Fruit fly (Drosophila melanogaster) whole organism, prepupa: ENCODE measurements around the gene CG11779.
A peak's percentile ranks its signal among the peaks of the same experiment; 100 is the strongest.

Experiments
- CG10669 ChIP-seq: fragments of 200-800 bp; sonication (Bioruptor generic); optimal IDR thresholded peaks from 3 replicates; lab custom pipeline; 2018; ENCODE audit warnings: missing biosample characterization, mild to moderate bottlenecking, missing genetic modification characterization, moderate library complexity
- CG11762 ChIP-seq: fragments of 200-800 bp; sonication (Bioruptor generic); optimal IDR thresholded peaks from 3 replicates; lab custom pipeline; 2016; ENCODE audit warnings: missing biosample characterization, missing genetic modification characterization; ENCODE audit not compliant: insufficient read depth
- CG16779 ChIP-seq: fragments of 200-800 bp; sonication (Bioruptor generic); optimal IDR thresholded peaks from 3 replicates; lab custom pipeline; 2017; ENCODE audit warnings: missing biosample characterization, mild to moderate bottlenecking, missing genetic modification characterization
- CG6854 ChIP-seq: fragments of 200-800 bp; sonication (Bioruptor generic); optimal IDR thresholded peaks from 2 replicates; lab custom pipeline; 2017; ENCODE audit warnings: missing biosample characterization, mild to moderate bottlenecking, missing genetic modification characterization
- Eip75B ChIP-seq: fragments of 200-800 bp; sonication (Bioruptor generic); optimal IDR thresholded peaks from 3 replicates; lab custom pipeline; 2016; ENCODE audit warnings: missing biosample characterization, missing genetic modification characterization
- Hr39 ChIP-seq: fragments of 200-800 bp; sonication (Bioruptor generic); optimal IDR thresholded peaks from 2 replicates; lab custom pipeline; 2016; ENCODE audit warnings: missing biosample characterization, missing genetic modification characterization
- Smox ChIP-seq: fragments of 200-800 bp; sonication (Bioruptor generic); optimal IDR thresholded peaks from 3 replicates; lab custom pipeline; 2016; ENCODE audit warnings: missing biosample characterization, missing genetic modification characterization
- dsx ChIP-seq: fragments of 200-800 bp; optimal IDR thresholded peaks from 3 replicates; lab custom pipeline; 2019; ENCODE audit warnings: missing biosample characterization, mild to moderate bottlenecking, missing genetic modification characterization, moderate library complexity; ENCODE audit not compliant: poor library complexity, severe bottlenecking
- esn ChIP-seq: fragments of 200-800 bp; sonication (Bioruptor generic); optimal IDR thresholded peaks from 2 replicates; lab custom pipeline; 2016; ENCODE audit warnings: missing biosample characterization, mild to moderate bottlenecking, missing genetic modification characterization, moderate library complexity
- lz ChIP-seq: fragments of 200-800 bp; sonication (Bioruptor generic); optimal IDR thresholded peaks from 3 replicates; lab custom pipeline; 2016; ENCODE audit warnings: missing biosample characterization, missing genetic modification characterization
- pdm3 ChIP-seq: fragments of 200-800 bp; sonication (Bioruptor generic); optimal IDR thresholded peaks from 3 replicates; lab custom pipeline; 2016; ENCODE audit warnings: missing biosample characterization, missing genetic modification characterization
- ss ChIP-seq, 2 experiments: fragments of 200-800 bp; sonication (Bioruptor generic); optimal IDR thresholded peaks; 2 replicates in 1 of 2; 3 replicates in 1 of 2; lab custom pipeline; 2017 to 2018; ENCODE audit warnings: mild to moderate bottlenecking in 2 of 2, missing biosample characterization in 2 of 2, missing genetic modification characterization in 2 of 2, moderate library complexity in 1 of 2
- vri ChIP-seq: fragments of 200-800 bp; sonication (Bioruptor generic); optimal IDR thresholded peaks from 3 replicates; lab custom pipeline; 2016; ENCODE audit warnings: missing biosample characterization, mild to moderate bottlenecking, missing genetic modification characterization

DNA sequence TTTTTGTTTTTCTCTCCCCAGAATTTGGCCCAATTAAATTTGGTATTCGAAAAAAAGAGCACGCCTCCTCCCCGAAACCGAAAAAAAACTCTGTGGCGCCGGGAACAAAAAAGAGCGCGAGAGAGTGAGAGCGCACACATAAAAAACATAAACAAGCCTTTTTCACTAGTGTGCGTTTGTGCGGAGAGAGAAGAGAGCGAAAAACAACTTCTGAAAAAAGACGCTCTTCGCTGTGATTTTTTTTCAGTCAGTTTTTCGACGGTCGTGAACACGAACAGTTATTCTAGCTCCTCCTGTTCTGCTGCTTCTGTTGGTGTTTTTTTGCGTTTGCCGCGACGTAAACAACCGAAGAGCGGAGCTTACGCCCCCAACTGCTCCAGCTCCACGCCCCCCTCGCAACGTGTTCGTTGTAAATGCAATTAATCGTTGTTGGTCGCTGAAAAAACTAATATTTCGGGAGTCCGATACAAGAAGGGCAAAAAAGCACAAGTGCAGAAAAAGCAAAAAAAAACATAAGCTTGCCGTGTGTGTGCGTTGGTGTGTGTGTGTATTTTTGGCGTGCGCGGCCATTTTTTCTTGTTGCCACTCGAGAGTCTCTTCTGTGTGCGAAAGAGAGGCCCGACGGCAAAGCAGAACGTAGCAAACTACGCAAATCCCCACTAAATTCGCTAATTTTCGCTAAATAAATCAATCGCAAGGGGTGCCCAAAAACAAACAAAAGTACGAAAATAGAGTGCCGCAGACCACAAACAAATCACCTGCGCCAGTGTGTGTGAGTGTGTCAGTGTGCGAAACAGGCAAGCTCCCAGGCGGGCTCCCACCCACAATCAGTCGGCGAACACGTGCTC is 4.5 kb upstream of the CG11779 start, which contains the start of gene sqz:
- TF ChIP-seq CG11762 (GFP tag; lab: Kevin White, UChicago) (peak; percentile 38), CG6854 (GFP tag; lab: Kevin White, UChicago) (peak; percentile 87), CG16779 (tag; lab: Kevin White, UChicago) (peak; percentile 82), Smox (no peak), esn (GFP tag; lab: Kevin White, UChicago) (peak; percentile 50), ss (GFP tag; optimal IDR thresholded peaks at IDR 0.05; lab: Kevin White, UChicago) (peak; percentile 93), CG10669 (GFP tag; lab: Kevin White, UChicago) (peak; percentile 72), pdm3 (peak; percentile 0), lz (peak; percentile 23), dsx (GFP tag; lab: Kevin White, UChicago) (peak; percentile 84), Eip75B (peak; percentile 72), Hr39 (GFP tag; lab: Kevin White, UChicago) (no peak), vri (peak; percentile 71)
